Worm (Caenorhabditis elegans) whole organism, early embryonic: ENCODE results near the gene clc-24.
A peak's percentile ranks its signal among the peaks of the same experiment; 100 is the strongest.

ENCODE experiments used
- B0310.2 ChIP-seq: sonication (generic microtip); optimal IDR thresholded peaks from 2 replicates; lab custom pipeline; 2016; ENCODE audit warnings: mild to moderate bottlenecking, missing genetic modification characterization, missing compliant biosample characterization
- F13C5.2 ChIP-seq: sonication (generic microtip); optimal IDR thresholded peaks from 2 replicates; lab custom pipeline; 2017; ENCODE audit warnings: mild to moderate bottlenecking, missing genetic modification characterization, inconsistent platforms, missing compliant biosample characterization
- aly-1 ChIP-seq: sonication (generic microtip); optimal IDR thresholded peaks from 2 replicates; lab custom pipeline; 2016; ENCODE audit warnings: missing genetic modification characterization, missing compliant biosample characterization
- ama-1 ChIP-seq: fragments of 150-350 bp; optimal IDR thresholded peaks from 2 replicates; lab custom pipeline; 2014
- ceh-13 ChIP-seq: fragments of 200-800 bp; sonication (Bioruptor generic); optimal IDR thresholded peaks from 2 replicates; lab custom pipeline; 2018; ENCODE audit warnings: mild to moderate bottlenecking, missing genetic modification characterization, missing compliant biosample characterization
- ceh-36 ChIP-seq: sonication (generic microtip); optimal IDR thresholded peaks from 2 replicates; lab custom pipeline; 2016; ENCODE audit warnings: missing genetic modification characterization, inconsistent platforms, missing compliant biosample characterization
- ets-7 ChIP-seq: sonication (generic microtip); optimal IDR thresholded peaks from 2 replicates; lab custom pipeline; 2016; ENCODE audit warnings: missing genotype, missing genetic modification characterization, missing compliant biosample characterization
- flt-1 ChIP-seq: fragments of 200-800 bp; sonication (Bioruptor generic); IDR thresholded peaks from 2 replicates; pipeline ENCODE4 v1.3.6; 2022; ENCODE audit warnings: missing genetic modification characterization, missing compliant biosample characterization
- hmbx-1 ChIP-seq: sonication (generic microtip); optimal IDR thresholded peaks from 2 replicates; lab custom pipeline; 2016; ENCODE audit warnings: mild to moderate bottlenecking, missing genetic modification characterization, missing compliant biosample characterization
- hmg-4 ChIP-seq: fragments of 200-800 bp; sonication (Bioruptor generic); optimal IDR thresholded peaks from 2 replicates; lab custom pipeline; 2018; ENCODE audit warnings: mild to moderate bottlenecking, missing genetic modification characterization, missing compliant biosample characterization
- hnd-1 ChIP-seq: sonication (generic microtip); optimal IDR thresholded peaks from 2 replicates; lab custom pipeline; 2016; ENCODE audit warnings: missing genetic modification characterization, missing compliant biosample characterization
- pes-1 ChIP-seq: fragments of 200-800 bp; sonication (Bioruptor generic); IDR thresholded peaks from 2 replicates; pipeline ENCODE4 v1.3.6; 2022; ENCODE audit warnings: missing genetic modification reagents, missing genetic modification characterization, missing compliant biosample characterization
- scrt-1 ChIP-seq: fragments of 200-800 bp; sonication (Bioruptor generic); IDR thresholded peaks from 2 replicates; pipeline ENCODE4 v1.3.6; 2022; ENCODE audit warnings: missing genetic modification characterization, missing compliant biosample characterization
- sea-1 ChIP-seq: fragments of 200-800 bp; sonication (Bioruptor generic); conservative IDR thresholded peaks from 2 replicates; pipeline ENCODE4 v1.3.6; 2022; ENCODE audit warnings: missing genetic modification characterization, missing compliant biosample characterization
- tbx-11 ChIP-seq: fragments of 200-800 bp; sonication (Bioruptor generic); IDR thresholded peaks from 2 replicates; pipeline ENCODE4 v1.3.6; 2022; ENCODE audit warnings: missing genetic modification characterization, missing compliant biosample characterization
- tbx-37 ChIP-seq: fragments of 200-800 bp; sonication (Bioruptor generic); conservative IDR thresholded peaks from 2 replicates; pipeline ENCODE4 v1.3.6; 2022; ENCODE audit warnings: missing genetic modification reagents, missing genetic modification characterization, missing compliant biosample characterization
- tra-4 ChIP-seq: sonication (generic microtip); optimal IDR thresholded peaks from 2 replicates; lab custom pipeline; 2017; ENCODE audit warnings: missing genetic modification characterization, missing compliant biosample characterization

Gene clc-24

DNA sequence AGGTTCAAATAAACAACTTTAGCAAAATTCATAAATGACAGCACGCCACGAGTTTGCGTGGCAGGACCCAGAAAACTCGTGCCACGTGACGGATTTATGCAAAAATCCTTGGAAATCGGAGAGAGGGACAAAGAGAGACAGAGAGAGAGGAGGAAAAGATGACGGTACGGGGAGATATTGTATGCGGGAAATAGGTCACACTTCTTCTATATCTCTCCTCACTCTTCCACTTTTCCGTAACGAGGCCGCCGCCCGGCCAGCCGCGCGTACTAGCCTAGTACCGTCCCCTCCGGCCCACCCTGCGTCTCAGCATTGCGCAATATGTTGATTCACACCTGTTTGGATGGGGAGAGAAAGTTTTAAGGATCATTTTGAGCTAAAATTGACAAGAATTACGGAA lies 44.3 kb downstream of the clc-24 start:
- TF ChIP-seq hmg-4 (GFP tag; lab: Kevin White, UChicago) (peak; percentile 56), scrt-1 (GFP tag; lab: Robert Waterston, UW) (no peak), sea-1 (GFP tag; lab: Robert Waterston, UW) (no peak), tra-4 (tag; lab: Kevin White, UChicago) (no peak), hmbx-1 (no peak), ama-1 (lab: Kevin White, UChicago) (no peak), aly-1 (tag; lab: Kevin White, UChicago) (no peak)

- TF ChIP-seq ceh-36 (tag; lab: Kevin White, UChicago) (no peak), ceh-13 (GFP tag; lab: Kevin White, UChicago) (no peak), flt-1 (GFP tag; lab: Robert Waterston, UW) (no peak), scrt-1 (GFP tag; lab: Robert Waterston, UW) (no peak), aly-1 (tag; lab: Kevin White, UChicago) (no peak), ets-7 (no peak), sea-1 (GFP tag; lab: Robert Waterston, UW) (no peak), hmg-4 (GFP tag; lab: Kevin White, UChicago) (no peak), ama-1 (lab: Kevin White, UChicago) (no peak), tra-4 (tag; lab: Kevin White, UChicago) (no peak), hnd-1 (tag; lab: Kevin White, UChicago) (no peak), F13C5.2 (tag; lab: Kevin White, UChicago) (no peak), pes-1 (GFP tag; lab: Robert Waterston, UW) (no peak), B0310.2 (tag; lab: Kevin White, UChicago) (no peak), tbx-11 (GFP tag; lab: Robert Waterston, UW) (no peak), tbx-37 (no peak)
These were observed 48.2 kb downstream of the clc-24 start for ce11 chrIII:1058074-1058473.

DNA sequence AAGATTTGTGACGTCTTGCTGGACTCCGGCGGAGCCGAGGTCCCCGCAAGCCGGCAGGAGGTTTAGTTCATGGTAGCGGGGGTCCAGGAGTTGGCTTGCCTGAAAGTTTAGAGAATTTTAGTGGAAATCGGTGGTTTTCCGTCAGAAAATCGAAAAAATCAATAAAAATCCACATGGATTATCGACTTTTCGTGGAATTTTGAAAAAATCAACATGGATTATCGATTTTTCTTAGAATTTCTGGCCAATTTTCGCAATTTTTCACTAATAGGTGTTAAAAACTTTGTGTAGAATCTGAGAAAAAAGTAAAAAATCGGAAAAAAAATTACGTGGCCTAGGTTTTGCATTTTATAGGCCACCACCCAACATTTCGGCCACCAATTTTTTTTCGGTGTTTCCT lies 49.0 kb downstream of the clc-24 start:
- no peak for TF ChIP-seq pes-1 (GFP tag; lab: Robert Waterston, UW)
- no peak for TF ChIP-seq scrt-1 (GFP tag; lab: Robert Waterston, UW)

- TF ChIP-seq sea-1 (GFP tag; lab: Robert Waterston, UW) (no peak), ceh-13 (GFP tag; lab: Kevin White, UChicago) (no peak)
These were observed 50.1 kb downstream of the clc-24 start, which contains the start of gene BE0003N10.6 for ce11 chrIII:1059961-1060360. Gene BE0003N10.6 (minus strand): TSS chrIII:1060061.
